Worm (Caenorhabditis elegans): ENCODE data around the gene F38A5.6.

ce11 chrIV:6572238-6572637 is 25.0 kb downstream of the F38A5.6 start, which contains the start of gene bicd-1:
- TF ChIP-seq him-1 (tag; optimal IDR thresholded peaks at IDR 0.05) = no peak
- TF ChIP-seq dao-5 (tag; optimal IDR thresholded peaks at IDR 0.05) = no peak
